Fruit fly (Drosophila melanogaster) whole organism, adult: ENCODE results near the gene Mkk4.

Source experiments
- CG11617 ChIP-seq: fragments of 200-800 bp; sonication (Bioruptor generic); optimal IDR thresholded peaks from 2 replicates; lab custom pipeline; 2017; ENCODE audit warnings: mild to moderate bottlenecking, missing biosample characterization, missing genetic modification reagents, missing genetic modification characterization
- CG12768 ChIP-seq: fragments of 200-800 bp; sonication (Bioruptor generic); optimal IDR thresholded peaks from 2 replicates; lab custom pipeline; 2017; ENCODE audit warnings: missing biosample characterization, missing genetic modification characterization, mild to moderate bottlenecking, moderate library complexity, missing genetic modification reagents
- CG14711 ChIP-seq: fragments of 200-800 bp; sonication (Bioruptor generic); optimal IDR thresholded peaks from 2 replicates; lab custom pipeline; 2018; ENCODE audit warnings: missing biosample characterization, mild to moderate bottlenecking, missing genetic modification characterization, moderate library complexity
- CG1620 ChIP-seq: fragments of 200-800 bp; sonication (Bioruptor generic); optimal IDR thresholded peaks from 2 replicates; lab custom pipeline; 2016; ENCODE audit warnings: missing biosample characterization, missing genetic modification characterization
- CG33017 ChIP-seq: fragments of 200-800 bp; sonication (Bioruptor generic); optimal IDR thresholded peaks from 2 replicates; lab custom pipeline; 2018; ENCODE audit warnings: missing biosample characterization, mild to moderate bottlenecking, missing genetic modification characterization, moderate library complexity
- CG5204 ChIP-seq: fragments of 200-800 bp; sonication (Bioruptor generic); optimal IDR thresholded peaks from 2 replicates; lab custom pipeline; 2016; ENCODE audit warnings: missing biosample characterization, missing genetic modification characterization
- CG7045 ChIP-seq: fragments of 200-800 bp; sonication (Bioruptor generic); optimal IDR thresholded peaks from 2 replicates; lab custom pipeline; 2017; ENCODE audit warnings: missing biosample characterization, mild to moderate bottlenecking, missing genetic modification characterization
- CG7101 ChIP-seq: fragments of 200-800 bp; sonication (Bioruptor generic); optimal IDR thresholded peaks from 2 replicates; lab custom pipeline; 2018; ENCODE audit warnings: missing biosample characterization, mild to moderate bottlenecking, missing genetic modification characterization, moderate library complexity
- Clk ChIP-seq: fragments of 200-800 bp; sonication (Bioruptor generic); optimal IDR thresholded peaks from 2 replicates; lab custom pipeline; 2017; ENCODE audit warnings: missing biosample characterization, missing genetic modification characterization
- Crg-1 ChIP-seq: fragments of 200-800 bp; sonication (Bioruptor generic); optimal IDR thresholded peaks from 2 replicates; lab custom pipeline; 2016; ENCODE audit warnings: missing biosample characterization, missing genetic modification characterization
- Hr96 ChIP-seq: fragments of 200-800 bp; sonication (Bioruptor generic); optimal IDR thresholded peaks from 2 replicates; lab custom pipeline; 2016; ENCODE audit warnings: missing biosample characterization, missing genetic modification characterization
- Mnt ChIP-seq: fragments of 200-800 bp; sonication (Bioruptor generic); optimal IDR thresholded peaks from 2 replicates; lab custom pipeline; 2016; ENCODE audit warnings: missing biosample characterization, mild to moderate bottlenecking, missing genetic modification characterization
- bab1 ChIP-seq: fragments of 200-800 bp; sonication (Bioruptor generic); optimal IDR thresholded peaks from 3 replicates; lab custom pipeline; 2019; ENCODE audit warnings: missing biosample characterization, mild to moderate bottlenecking, missing genetic modification characterization, moderate library complexity
- cic ChIP-seq: fragments of 200-800 bp; sonication (Bioruptor generic); optimal IDR thresholded peaks from 2 replicates; lab custom pipeline; 2017; ENCODE audit warnings: missing biosample characterization, mild to moderate bottlenecking, missing genetic modification characterization, moderate library complexity
- cnc ChIP-seq, 2 experiments: fragments of >200 bp; optimal IDR thresholded peaks; 2 replicates each; lab custom pipeline; 2017
- kay ChIP-seq: fragments of 200-800 bp; sonication (Bioruptor generic); peaks from one replicate; lab custom pipeline; 2016; ENCODE audit warnings: missing biosample characterization, missing genetic modification characterization, borderline replicate concordance
- ovo ChIP-seq: fragments of 200-800 bp; sonication (Bioruptor generic); optimal IDR thresholded peaks from 2 replicates; lab custom pipeline; 2016; ENCODE audit warnings: missing biosample characterization, missing genetic modification characterization
- pad ChIP-seq: fragments of 200-800 bp; sonication (Bioruptor generic); optimal IDR thresholded peaks from 3 replicates; lab custom pipeline; 2017; ENCODE audit warnings: missing biosample characterization, missing genetic modification characterization, mild to moderate bottlenecking, moderate library complexity, missing genetic modification reagents
- tj ChIP-seq: fragments of 200-800 bp; sonication (Bioruptor generic); optimal IDR thresholded peaks from 3 replicates; lab custom pipeline; 2017; ENCODE audit warnings: missing biosample characterization, mild to moderate bottlenecking, missing genetic modification characterization, moderate library complexity
- toe ChIP-seq: fragments of 200-800 bp; sonication (Bioruptor generic); optimal IDR thresholded peaks from 2 replicates; lab custom pipeline; 2016; ENCODE audit warnings: missing biosample characterization, missing genetic modification characterization

Gene Mkk4

dm6 chr3R:8645580-8646220 is 4.9 kb downstream of the Mkk4 start, which contains the start of gene Cyp313b1:
Gene Cyp313b1 (minus strand): TSS chr3R:8645650.
- TF ChIP-seq CG14711 (no peak), bab1 (no peak), kay (no peak), CG12768 (GFP tag; lab: Kevin White, UChicago) (no peak), CG1620 (GFP tag; lab: Kevin White, UChicago) (no peak)

- TF ChIP-seq tj (GFP tag; lab: Kevin White, UChicago) (peak; percentile 90), CG33017 (no peak), bab1 (peak; percentile 10), CG7045 (GFP tag; lab: Kevin White, UChicago) (no peak), Hr96 (GFP tag; lab: Kevin White, UChicago) (no peak), Crg-1 (GFP tag; lab: Kevin White, UChicago) (no peak), CG5204 (GFP tag; lab: Kevin White, UChicago) (no peak), CG12768 (GFP tag; lab: Kevin White, UChicago) (no peak), ovo (no peak), toe (GFP tag; lab: Kevin White, UChicago) (no peak), kay (peak; percentile 79), Mnt (GFP tag; lab: Kevin White, UChicago) (no peak), cic (GFP tag; lab: Kevin White, UChicago) (no peak), pad (no peak), cnc (optimal IDR thresholded peaks at IDR 0.05; lab: Kevin White, UChicago) (no peak)
Observed at dm6 chr3R:8642376-8642966, 8.1 kb downstream of the Mkk4 start.

dm6 chr3R:8638629-8639028 is 12.0 kb downstream of the Mkk4 start:
- TF ChIP-seq CG33017 (no peak), CG12768 (GFP tag; lab: Kevin White, UChicago) (no peak), tj (GFP tag; lab: Kevin White, UChicago) (no peak), ovo (no peak), CG14711 (no peak), kay (no peak), CG1620 (GFP tag; lab: Kevin White, UChicago) (no peak), bab1 (no peak), CG11617 (no peak), Mnt (GFP tag; lab: Kevin White, UChicago) (no peak), CG5204 (GFP tag; lab: Kevin White, UChicago) (no peak), Clk (GFP tag; lab: Kevin White, UChicago) (no peak), cnc (optimal IDR thresholded peaks at IDR 0.05; lab: Kevin White, UChicago) (no peak), CG7045 (GFP tag; lab: Kevin White, UChicago) (no peak), cic (GFP tag; lab: Kevin White, UChicago) (no peak), toe (GFP tag; lab: Kevin White, UChicago) (no peak), Hr96 (GFP tag; lab: Kevin White, UChicago) (no peak), Crg-1 (GFP tag; lab: Kevin White, UChicago) (no peak)

- TF ChIP-seq tj (GFP tag; lab: Kevin White, UChicago) (no peak), Clk (GFP tag; lab: Kevin White, UChicago) (no peak), CG12768 (GFP tag; lab: Kevin White, UChicago) (no peak)
Observed at dm6 chr3R:8635778-8636177, 14.8 kb downstream of the Mkk4 start, which contains the start of gene Or85e. Gene Or85e (minus strand): TSS chr3R:8635878.

dm6 chr3R:8620737-8621136 is 29.9 kb downstream of the Mkk4 start:
- TF ChIP-seq CG7045 (GFP tag; lab: Kevin White, UChicago) (no peak), toe (GFP tag; lab: Kevin White, UChicago) (no peak), cnc (optimal IDR thresholded peaks at IDR 0.05; lab: Kevin White, UChicago) (no peak), CG12768 (GFP tag; lab: Kevin White, UChicago) (no peak), cic (GFP tag; lab: Kevin White, UChicago) (no peak), Crg-1 (GFP tag; lab: Kevin White, UChicago) (no peak)

- TF ChIP-seq CG7101 (no peak), Mnt (GFP tag; lab: Kevin White, UChicago) (no peak), CG5204 (GFP tag; lab: Kevin White, UChicago) (no peak), toe (GFP tag; lab: Kevin White, UChicago) (no peak), pad (no peak), tj (GFP tag; lab: Kevin White, UChicago) (no peak), cic (GFP tag; lab: Kevin White, UChicago) (no peak), CG12768 (GFP tag; lab: Kevin White, UChicago) (no peak)
Observed at dm6 chr3R:8619089-8619488, 31.5 kb downstream of the Mkk4 start.

- TF ChIP-seq CG7045 (GFP tag; lab: Kevin White, UChicago): no peak
- no peak for TF ChIP-seq Crg-1 (GFP tag; lab: Kevin White, UChicago)
- no peak for TF ChIP-seq toe (GFP tag; lab: Kevin White, UChicago)
- TF ChIP-seq CG33017: no peak
- no peak for TF ChIP-seq CG5204 (GFP tag; lab: Kevin White, UChicago)
Observed at dm6 chr3R:8616149-8616548, 34.4 kb downstream of the Mkk4 start.
